Fruit fly (Drosophila melanogaster): ENCODE measurements around the gene TwdlT.

TwdlT gene

DNA sequence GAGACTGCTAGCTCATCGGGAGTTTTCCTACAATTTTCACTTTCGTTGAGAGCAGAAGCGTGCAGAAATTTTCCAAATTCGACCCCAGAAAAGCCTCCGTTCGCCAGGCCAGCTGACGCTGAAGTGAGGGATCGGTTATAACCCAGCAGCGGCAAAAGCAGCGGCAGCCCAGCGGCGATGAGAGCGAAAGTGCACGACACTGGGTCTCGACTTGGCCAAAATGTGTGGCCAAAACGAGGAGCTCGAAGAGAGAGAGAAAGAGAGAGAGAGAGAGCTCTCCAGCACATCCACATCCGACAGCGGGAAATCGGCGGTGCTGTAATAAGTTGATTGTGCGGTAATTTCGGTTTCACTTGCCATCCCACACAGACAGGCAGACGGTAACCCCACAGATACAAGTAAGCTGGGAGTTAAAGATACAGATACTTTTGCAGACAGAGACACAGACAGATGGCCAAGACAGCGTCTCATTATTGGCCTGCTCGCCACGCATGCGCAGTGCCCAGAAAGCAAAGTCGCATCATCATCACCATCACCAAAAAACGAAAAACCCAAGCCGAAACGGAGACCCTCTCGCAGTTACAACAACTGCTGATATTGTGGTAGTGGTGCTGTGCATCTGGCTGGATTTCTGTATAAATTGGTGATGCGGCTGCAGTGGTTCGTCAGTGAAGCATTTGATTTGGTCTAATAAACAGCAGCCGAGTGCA lies at the start of gene TwdlT:
Gene TwdlT, plus strand, starts transcription at position 660 of the 710 bp plus-strand sequence.
- TF ChIP-seq CG8478 (optimal IDR thresholded peaks at IDR 0.05): no peak
- TF ChIP-seq CTCF (optimal IDR thresholded peaks at IDR 0.05): no peak

DNA sequence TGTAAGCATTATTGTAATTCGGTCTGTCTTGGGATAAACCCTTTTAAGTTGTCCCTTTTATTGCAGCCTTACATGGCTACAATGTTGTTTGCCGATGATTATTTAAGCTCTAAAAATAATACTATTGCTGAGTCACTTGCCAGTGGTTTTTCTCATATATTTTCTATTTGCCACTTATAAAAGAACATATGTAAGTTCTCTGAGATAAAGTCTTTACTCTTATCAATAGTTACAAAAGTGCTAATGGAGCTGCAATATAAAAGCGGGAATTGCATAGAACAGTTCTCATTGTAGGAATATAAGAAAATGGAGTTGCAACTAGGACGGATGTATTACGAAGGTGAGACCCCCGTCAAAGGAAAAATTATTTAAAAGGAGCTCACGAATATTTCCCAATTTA lies 49.6 kb upstream of the TwdlT start, which contains the start of gene CG31077:
Gene CG31077, plus strand, starts transcription at position 301 of the 400 bp plus-strand sequence.
- TF ChIP-seq CG8478 (optimal IDR thresholded peaks at IDR 0.05) (no peak), CTCF (optimal IDR thresholded peaks at IDR 0.05) (no peak)

DNA sequence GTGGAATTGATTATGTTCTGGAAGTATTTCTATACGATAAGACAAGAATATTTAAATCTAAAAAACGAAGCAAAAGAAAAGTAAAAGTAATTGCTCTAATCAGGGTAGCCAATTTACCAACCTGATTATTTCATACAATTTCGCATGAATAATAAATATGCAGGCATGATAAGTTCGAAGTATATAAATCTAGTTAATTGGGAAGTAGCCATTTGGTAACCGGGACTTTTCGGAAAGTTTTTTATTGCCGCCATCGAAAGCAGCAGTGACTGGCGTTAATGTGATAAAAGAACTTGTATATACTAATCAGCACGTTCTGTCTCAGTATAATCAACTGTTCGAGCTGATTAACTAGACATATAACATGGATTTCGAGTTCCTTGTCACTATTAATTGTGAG lies 46.2 kb upstream of the TwdlT start:
- no peak for TF ChIP-seq CTCF (optimal IDR thresholded peaks at IDR 0.05)
- TF ChIP-seq CG8478 (optimal IDR thresholded peaks at IDR 0.05): no peak

DNA sequence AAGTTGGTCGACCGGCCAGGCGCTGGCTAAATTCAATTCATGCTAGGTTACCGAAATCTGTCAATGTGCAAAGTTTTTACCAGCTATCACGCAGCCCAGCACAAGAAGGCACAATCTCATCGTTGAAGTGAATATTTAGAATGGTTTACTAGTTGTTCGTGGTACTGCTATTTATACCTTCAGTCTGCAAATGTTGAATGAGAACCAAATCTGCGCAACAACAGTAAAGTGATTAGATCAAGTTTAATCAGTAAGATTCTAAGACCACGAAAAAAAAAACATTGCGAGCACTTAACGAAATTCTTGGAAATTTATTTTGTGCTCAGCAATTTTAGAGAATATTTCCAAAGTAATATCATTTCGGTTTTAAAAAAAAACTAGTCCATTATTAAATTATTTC lies 43.7 kb upstream of the TwdlT start, which contains the start of gene CG6296:
Gene CG6296, minus strand, starts transcription at position 132 of the 400 bp plus-strand sequence.
- TF ChIP-seq CG8478 (optimal IDR thresholded peaks at IDR 0.05) (no peak), CTCF (optimal IDR thresholded peaks at IDR 0.05) (no peak)

DNA sequence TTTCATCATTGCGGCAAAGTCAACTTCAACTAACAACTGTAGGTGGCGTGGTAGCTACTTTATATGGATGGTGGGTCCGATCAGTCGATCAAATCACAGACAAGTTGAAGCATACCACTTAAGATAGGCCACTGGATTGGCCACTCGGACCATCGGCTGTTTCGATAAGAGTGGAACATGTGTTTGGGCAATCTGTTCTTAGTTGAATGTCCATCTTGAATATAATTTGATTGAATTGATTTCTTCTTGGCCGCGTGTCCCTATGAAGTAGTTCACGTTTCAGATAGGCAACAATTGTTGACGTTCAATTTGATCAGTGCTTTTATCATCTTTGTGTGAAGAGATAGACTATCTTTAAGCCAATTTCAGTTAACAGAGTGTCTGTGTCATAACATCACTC lies 42.0 kb upstream of the TwdlT start, which contains the start of gene CG6295:
Gene CG6295, minus strand, starts transcription at position 34 of the 400 bp plus-strand sequence.
- TF ChIP-seq CG8478 (optimal IDR thresholded peaks at IDR 0.05) (no peak), CTCF (optimal IDR thresholded peaks at IDR 0.05) (no peak)

DNA sequence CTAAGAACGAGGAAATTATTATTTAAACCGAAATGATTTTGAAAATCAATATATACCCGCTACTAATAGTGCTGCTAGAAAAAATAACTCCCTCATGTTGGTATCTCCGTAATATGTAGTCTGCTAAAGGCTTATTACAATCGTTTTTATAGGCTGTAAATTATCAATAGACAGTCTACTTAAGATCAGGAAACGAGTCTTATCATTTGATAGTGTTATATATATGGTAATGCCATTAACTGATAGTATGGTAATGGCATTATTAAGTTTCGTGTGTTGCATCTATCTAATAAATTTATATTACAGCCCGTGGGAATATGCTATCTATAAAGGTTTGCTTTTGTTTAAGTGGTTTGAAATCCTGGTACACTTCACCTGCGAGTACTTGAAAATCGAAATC lies 30.8 kb upstream of the TwdlT start, which contains the start of gene CG17192:
Gene CG17192, minus strand, starts transcription at position 101 of the 400 bp plus-strand sequence.
- no peak for TF ChIP-seq CTCF (optimal IDR thresholded peaks at IDR 0.05)
- TF ChIP-seq CG8478 (optimal IDR thresholded peaks at IDR 0.05): no peak

DNA sequence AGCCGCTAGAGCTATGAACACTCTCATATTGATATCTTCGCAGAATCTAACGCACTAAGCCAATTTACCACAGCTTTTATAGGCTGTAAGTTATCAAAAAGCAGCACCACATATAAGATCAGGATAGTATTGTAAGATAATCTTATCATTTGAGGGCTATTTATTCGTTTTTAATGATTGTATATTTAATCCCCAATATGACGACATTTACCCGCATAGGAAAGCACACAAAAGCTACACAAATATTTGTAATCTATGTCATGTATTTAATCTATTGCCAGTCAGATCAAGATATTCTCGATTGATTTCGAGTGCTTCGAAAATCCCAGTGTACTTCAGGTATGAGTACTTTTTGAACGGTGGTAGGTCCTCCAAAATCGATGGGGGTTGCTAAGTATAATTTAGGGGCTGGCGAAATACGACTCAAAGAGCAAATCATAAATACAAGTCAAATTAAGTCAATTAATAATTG lies 29.3 kb upstream of the TwdlT start, which contains the start of gene CG17191:
Gene CG17191, minus strand, starts transcription at position 51 of the 472 bp plus-strand sequence.
- no peak for TF ChIP-seq CTCF (optimal IDR thresholded peaks at IDR 0.05)
- TF ChIP-seq CG8478 (optimal IDR thresholded peaks at IDR 0.05): no peak

DNA sequence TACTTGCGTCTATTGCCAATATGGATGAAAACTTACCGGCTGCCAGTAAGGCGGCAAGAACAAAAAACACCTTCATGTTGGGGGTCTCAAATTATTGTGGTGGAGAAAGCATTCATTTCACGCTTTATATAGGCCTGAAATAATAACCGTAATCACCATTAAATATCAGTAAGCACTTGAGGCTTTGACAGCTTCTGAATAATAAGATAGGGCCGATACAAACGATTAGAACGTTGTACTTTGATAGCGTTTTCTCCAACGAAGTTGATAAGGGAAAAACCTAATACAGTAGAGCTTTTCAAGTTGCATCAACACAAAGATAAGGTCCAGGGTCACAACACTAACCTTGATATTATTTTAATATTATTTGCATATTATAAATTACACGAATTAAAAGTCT lies 27.7 kb upstream of the TwdlT start, which contains the start of gene CG6283:
Gene CG6283, minus strand, starts transcription at position 101 of the 400 bp plus-strand sequence.
- no peak for TF ChIP-seq CG8478 (optimal IDR thresholded peaks at IDR 0.05)
- TF ChIP-seq CTCF (optimal IDR thresholded peaks at IDR 0.05): no peak

DNA sequence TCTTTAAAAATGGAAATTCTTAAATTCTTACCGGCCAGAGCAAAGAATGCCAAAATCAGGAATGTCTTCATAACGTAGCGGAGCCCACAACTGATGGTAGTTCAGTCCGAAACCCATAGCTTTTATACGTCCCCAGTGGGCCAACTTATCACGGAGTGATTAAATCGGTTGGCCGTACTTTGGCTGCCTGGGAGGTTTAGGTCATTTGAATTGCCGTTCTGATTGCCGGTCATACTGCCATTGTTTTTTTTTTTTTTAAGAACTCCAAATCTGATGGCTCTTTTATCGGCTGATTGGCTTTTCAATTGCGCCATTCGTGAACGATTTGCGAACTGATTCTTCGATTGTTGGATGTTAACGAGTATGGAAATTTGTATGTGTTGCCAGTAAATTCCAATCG lies 25.9 kb upstream of the TwdlT start, which contains the start of gene CG6277:
Gene CG6277, minus strand, starts transcription at position 101 of the 400 bp plus-strand sequence.
- TF ChIP-seq CG8478 (optimal IDR thresholded peaks at IDR 0.05) (no peak), CTCF (optimal IDR thresholded peaks at IDR 0.05) (no peak)

DNA sequence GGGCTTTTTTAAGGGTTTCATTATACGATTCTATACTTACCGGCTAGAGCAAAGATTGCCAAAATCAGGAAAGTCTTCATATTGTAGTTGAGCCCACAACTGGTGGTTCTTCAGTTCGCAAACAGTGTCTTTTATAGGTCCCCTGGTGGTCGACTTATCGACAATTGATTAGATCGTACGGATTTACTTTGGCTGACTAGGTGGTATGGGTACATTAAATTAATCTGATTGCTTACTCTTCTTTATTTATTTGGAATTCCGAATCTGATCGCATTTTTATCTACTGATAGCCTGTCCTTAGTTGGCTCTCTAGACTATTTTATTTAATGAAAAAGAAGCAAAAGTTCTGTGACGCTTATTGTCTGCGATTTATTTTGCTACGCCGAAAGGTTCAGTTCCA lies 23.0 kb upstream of the TwdlT start, which contains the start of gene CG6271:
Gene CG6271, minus strand, starts transcription at position 101 of the 400 bp plus-strand sequence.
- no peak for TF ChIP-seq CG8478 (optimal IDR thresholded peaks at IDR 0.05)
- no peak for TF ChIP-seq CTCF (optimal IDR thresholded peaks at IDR 0.05)

DNA sequence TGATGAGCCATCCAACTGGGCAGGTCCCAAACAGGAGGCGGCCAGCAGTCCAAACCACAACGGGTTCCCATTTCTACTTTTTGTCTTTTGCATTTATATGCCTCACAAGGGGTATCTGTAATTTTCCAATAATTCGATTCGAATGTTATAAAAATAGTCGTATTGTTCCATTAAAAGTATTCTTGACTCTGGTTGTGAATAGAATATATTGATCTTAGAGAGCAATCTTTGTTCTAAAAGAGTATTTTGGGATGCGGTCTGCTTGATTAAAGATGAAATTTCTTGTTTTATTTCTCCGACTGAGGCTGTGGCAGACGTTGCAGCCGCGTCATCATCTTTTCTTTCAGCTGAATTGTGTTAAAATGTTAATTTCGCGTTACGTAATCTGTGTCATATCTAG lies 15.1 kb upstream of the TwdlT start:
- TF ChIP-seq CTCF (optimal IDR thresholded peaks at IDR 0.05) (no peak), CG8478 (optimal IDR thresholded peaks at IDR 0.05) (no peak)

DNA sequence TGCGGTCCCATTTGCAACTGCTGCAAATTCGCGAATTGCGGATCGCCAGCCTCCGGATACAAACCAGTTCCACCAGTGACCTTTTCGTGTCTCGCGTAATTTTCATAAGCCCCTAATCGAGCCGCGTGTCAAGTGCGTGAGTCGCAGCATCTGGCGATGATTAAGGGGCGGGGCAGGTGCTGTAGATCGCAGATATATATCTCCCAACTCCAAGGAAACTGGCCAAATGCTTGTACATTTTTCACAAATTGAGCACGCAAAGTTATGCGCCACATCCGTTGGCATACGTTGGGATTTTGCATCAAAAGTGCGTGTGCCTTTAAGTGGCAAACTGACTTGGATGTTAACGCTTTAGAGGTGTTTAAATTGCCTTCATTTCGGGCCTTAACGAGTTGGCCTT lies 9.0 kb upstream of the TwdlT start:
- TF ChIP-seq CG8478 (optimal IDR thresholded peaks at IDR 0.05): no peak
- no peak for TF ChIP-seq CTCF (optimal IDR thresholded peaks at IDR 0.05)

DNA sequence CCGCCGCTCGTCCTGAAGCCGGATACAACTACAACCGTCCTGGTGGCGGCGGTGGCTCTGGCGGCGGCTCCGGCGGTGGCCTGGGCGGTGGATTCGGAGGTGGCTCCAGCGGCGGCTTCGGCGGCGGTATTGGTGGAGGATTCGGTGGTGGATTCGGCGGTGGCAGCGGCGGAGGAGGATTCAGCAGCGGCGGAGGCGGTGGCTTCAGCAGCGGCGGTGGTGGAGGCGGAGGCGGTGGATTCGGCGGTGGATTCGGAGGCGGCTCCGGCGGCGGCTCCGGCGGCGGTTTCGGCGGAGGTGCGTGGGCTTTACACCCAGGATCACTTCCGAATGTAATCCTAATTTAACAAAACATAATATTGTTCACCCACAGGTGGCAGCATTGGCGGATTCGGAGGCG lies 529 bp downstream of the TwdlT start:
- no peak for TF ChIP-seq CTCF (optimal IDR thresholded peaks at IDR 0.05)
- no peak for TF ChIP-seq CG8478 (optimal IDR thresholded peaks at IDR 0.05)

DNA sequence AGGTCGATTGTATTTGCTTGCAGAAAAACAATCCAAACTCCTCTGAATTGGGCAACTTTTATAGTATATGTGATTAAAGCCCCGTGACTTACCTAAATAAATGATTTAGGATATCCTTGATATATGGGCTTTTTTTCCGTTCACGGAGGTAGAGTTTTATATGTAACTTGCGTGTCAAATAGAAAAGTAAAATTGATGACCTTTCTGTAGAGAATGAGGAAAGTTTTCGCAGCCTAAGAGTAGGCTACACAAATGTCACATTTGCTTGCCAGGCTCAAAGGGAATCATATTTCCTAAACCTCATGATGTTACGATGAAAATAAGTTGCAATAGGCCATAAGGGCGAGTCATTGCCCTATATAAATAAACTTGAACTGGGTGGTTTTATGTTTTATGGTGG lies 7.1 kb downstream of the TwdlT start:
- no peak for TF ChIP-seq CTCF (optimal IDR thresholded peaks at IDR 0.05)
- no peak for TF ChIP-seq CG8478 (optimal IDR thresholded peaks at IDR 0.05)

DNA sequence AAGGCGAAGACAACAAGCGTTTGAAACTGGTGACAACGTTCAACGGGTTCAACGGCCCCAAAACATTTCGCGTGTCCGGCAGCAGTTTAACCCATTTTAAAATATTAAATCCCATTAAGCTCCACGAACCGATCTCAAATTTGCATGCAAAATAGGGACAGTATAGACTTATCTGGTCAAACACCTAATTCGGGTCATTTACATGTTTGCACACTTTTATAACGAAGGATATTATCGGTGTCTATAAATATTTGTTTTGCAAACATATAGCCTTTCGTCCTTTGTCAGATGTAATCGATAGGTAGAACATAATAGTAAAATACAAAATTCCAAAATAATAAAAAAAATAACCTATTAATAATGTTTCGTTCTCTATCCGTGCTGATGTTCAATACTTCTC lies 12.9 kb downstream of the TwdlT start, which contains the start of gene CG34292:
Gene CG34292, plus strand, starts transcription at position 301 of the 400 bp plus-strand sequence.
- TF ChIP-seq CG8478 (optimal IDR thresholded peaks at IDR 0.05) (no peak), CTCF (optimal IDR thresholded peaks at IDR 0.05) (no peak)

DNA sequence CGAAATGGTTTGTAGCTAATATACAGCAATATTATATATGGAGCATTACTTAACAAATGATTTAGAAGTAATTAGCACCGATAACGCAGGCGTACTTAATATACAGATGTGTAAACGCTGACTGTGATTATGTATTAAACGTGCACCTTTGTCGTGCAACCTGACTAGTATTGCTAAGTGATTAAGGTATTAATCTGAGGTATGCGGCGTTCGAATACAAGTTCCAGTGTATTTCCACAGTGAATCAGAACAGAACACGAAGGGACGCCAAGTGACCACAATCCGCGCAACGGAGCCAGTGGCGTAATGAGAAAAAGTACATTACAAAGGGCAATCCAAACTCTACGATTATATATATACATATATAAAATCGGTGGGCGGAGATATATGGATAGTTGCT lies 15.1 kb downstream of the TwdlT start, which contains the start of gene Nep5:
Gene Nep5, minus strand, starts transcription at position 101 of the 400 bp plus-strand sequence.
- no peak for TF ChIP-seq CTCF (optimal IDR thresholded peaks at IDR 0.05)
- no peak for TF ChIP-seq CG8478 (optimal IDR thresholded peaks at IDR 0.05)
